Fruit fly (Drosophila melanogaster) whole organism, embryonic: ENCODE data around the gene UbcE2H.

Source experiments
- CG10147 ChIP-seq: fragments of 200-800 bp; sonication (Bioruptor generic); optimal IDR thresholded peaks from 2 replicates; lab custom pipeline; 2019; ENCODE audit warnings: missing biosample characterization, mild to moderate bottlenecking, missing genetic modification characterization, moderate library complexity
- CG10209 ChIP-seq: fragments of 200-800 bp; sonication (Bioruptor generic); optimal IDR thresholded peaks from 3 replicates; lab custom pipeline; 2017; ENCODE audit warnings: missing biosample characterization, mild to moderate bottlenecking, missing genetic modification characterization, missing genetic modification reagents
- CG10366 ChIP-seq: fragments of 200-800 bp; sonication (Bioruptor generic); IDR thresholded peaks from 2 replicates; pipeline ENCODE4 v1.3.6; 2022; ENCODE audit warnings: missing biosample characterization, missing genetic modification characterization
- CG10431 ChIP-seq: fragments of 200-800 bp; sonication (Bioruptor generic); optimal IDR thresholded peaks from 3 replicates; lab custom pipeline; 2018; ENCODE audit warnings: missing biosample characterization, mild to moderate bottlenecking, missing genetic modification characterization
- CG11247 ChIP-seq: fragments of 200-800 bp; sonication (Bioruptor generic); IDR thresholded peaks from 2 replicates; pipeline ENCODE4 v1.3.6; 2022; ENCODE audit warnings: missing biosample characterization, missing genetic modification characterization
- CG12155 ChIP-seq: fragments of 200-800 bp; sonication (Bioruptor generic); optimal IDR thresholded peaks from 3 replicates; lab custom pipeline; 2016; ENCODE audit warnings: missing biosample characterization, missing genetic modification characterization
- CG12744 ChIP-seq: fragments of 200-800 bp; sonication (Bioruptor generic); optimal IDR thresholded peaks from 2 replicates; lab custom pipeline; 2016; ENCODE audit warnings: missing biosample characterization, missing genetic modification characterization
- CG14667 ChIP-seq: fragments of 200-800 bp; sonication (Bioruptor generic); IDR thresholded peaks from 2 replicates; pipeline ENCODE4 v1.3.6; 2022; ENCODE audit warnings: missing biosample characterization, missing genetic modification characterization
- CG17186 ChIP-seq: fragments of 200-800 bp; sonication (Bioruptor generic); optimal IDR thresholded peaks from 3 replicates; lab custom pipeline; 2017; ENCODE audit warnings: missing biosample characterization, missing genetic modification reagents, missing genetic modification characterization
- CG2199 ChIP-seq: fragments of 200-800 bp; sonication (Bioruptor generic); IDR thresholded peaks from 3 replicates; pipeline ENCODE4 v1.3.6; 2022; ENCODE audit warnings: missing biosample characterization, missing genetic modification characterization
- CG3281 ChIP-seq: fragments of 200-800 bp; sonication (Bioruptor generic); optimal IDR thresholded peaks from 3 replicates; lab custom pipeline; 2017; ENCODE audit warnings: missing biosample characterization, mild to moderate bottlenecking, missing genetic modification characterization
- CG4360 ChIP-seq: fragments of 200-800 bp; sonication (Bioruptor generic); IDR thresholded peaks from 2 replicates; pipeline ENCODE4 v1.3.6; 2022; ENCODE audit warnings: missing biosample characterization, missing genetic modification characterization
- CG4854 ChIP-seq: fragments of 200-800 bp; sonication (Bioruptor generic); optimal IDR thresholded peaks from 2 replicates; lab custom pipeline; 2016; ENCODE audit warnings: missing biosample characterization, missing genetic modification characterization, inconsistent platforms
- CG6654 ChIP-seq: fragments of 200-800 bp; sonication (Bioruptor generic); optimal IDR thresholded peaks from 2 replicates; lab custom pipeline; 2017; ENCODE audit warnings: missing biosample characterization, mild to moderate bottlenecking, missing genetic modification characterization
- CG7271 ChIP-seq: fragments of 200-800 bp; sonication (Bioruptor generic); optimal IDR thresholded peaks from 2 replicates; lab custom pipeline; 2018; ENCODE audit warnings: missing biosample characterization, mild to moderate bottlenecking, missing genetic modification characterization, moderate library complexity
- CG9215 ChIP-seq: fragments of 200-800 bp; sonication (Bioruptor generic); IDR thresholded peaks from 2 replicates; pipeline ENCODE4 v1.3.6; 2022; ENCODE audit warnings: missing biosample characterization, missing genetic modification characterization
- CG9727 ChIP-seq: fragments of 200-800 bp; sonication (Bioruptor generic); optimal IDR thresholded peaks from 3 replicates; lab custom pipeline; 2017; ENCODE audit warnings: missing biosample characterization, mild to moderate bottlenecking, missing genetic modification characterization
- CoRest ChIP-seq: fragments of 200-800 bp; sonication (Bioruptor generic); optimal IDR thresholded peaks from 3 replicates; lab custom pipeline; 2018; ENCODE audit warnings: missing biosample characterization, mild to moderate bottlenecking, missing genetic modification characterization, moderate library complexity
- Dll ChIP-seq: fragments of 200-800 bp; sonication (Bioruptor generic); IDR thresholded peaks from 4 replicates; pipeline ENCODE4 v1.3.6; 2022; ENCODE audit warnings: missing biosample characterization, missing genetic modification characterization; ENCODE audit not compliant: partially characterized antibody
- Doc2 ChIP-seq: fragments of 200-800 bp; sonication (Bioruptor generic); IDR thresholded peaks from 2 replicates; pipeline ENCODE4 v1.3.6; 2022; ENCODE audit warnings: missing biosample characterization, missing genetic modification characterization
- Dref ChIP-seq: fragments of 200-800 bp; sonication (Bioruptor generic); IDR thresholded peaks from 2 replicates; pipeline ENCODE4 v1.3.6; 2022; ENCODE audit warnings: missing biosample characterization, missing genetic modification characterization
- H2.0 ChIP-seq: fragments of 200-800 bp; sonication (Bioruptor generic); IDR thresholded peaks from 2 replicates; pipeline ENCODE4 v1.3.6; 2022; ENCODE audit warnings: missing biosample characterization, missing genetic modification characterization
- Hand ChIP-seq: fragments of 200-800 bp; sonication (Bioruptor generic); optimal IDR thresholded peaks from 2 replicates; lab custom pipeline; 2017; ENCODE audit warnings: mild to moderate bottlenecking, missing biosample characterization, missing genetic modification reagents, missing genetic modification characterization
- Hmr ChIP-seq: fragments of 200-800 bp; sonication (Bioruptor generic); optimal IDR thresholded peaks from 3 replicates; lab custom pipeline; 2017; ENCODE audit warnings: mild to moderate bottlenecking, missing biosample characterization, missing genetic modification reagents, missing genetic modification characterization
- Nf-YB ChIP-seq: fragments of 200-800 bp; sonication (Bioruptor generic); optimal IDR thresholded peaks from 3 replicates; lab custom pipeline; 2019; ENCODE audit warnings: missing biosample characterization, mild to moderate bottlenecking, missing genetic modification characterization, moderate library complexity
- Poxn ChIP-seq: fragments of 200-800 bp; sonication (Bioruptor generic); IDR thresholded peaks from 2 replicates; pipeline ENCODE4 v1.3.6; 2022; ENCODE audit warnings: missing biosample characterization, missing genetic modification characterization
- Vsx1 ChIP-seq: fragments of 200-800 bp; sonication (Bioruptor generic); optimal IDR thresholded peaks from 2 replicates; lab custom pipeline; 2017; ENCODE audit warnings: missing biosample characterization, mild to moderate bottlenecking, missing genetic modification characterization, missing genetic modification reagents
- bbx ChIP-seq: fragments of 200-800 bp; sonication (Bioruptor generic); IDR thresholded peaks from 2 replicates; pipeline ENCODE4 v1.3.6; 2022; ENCODE audit warnings: missing biosample characterization, missing genetic modification characterization; ENCODE audit not compliant: partially characterized antibody
- da ChIP-seq: fragments of 200-800 bp; sonication (Bioruptor generic); optimal IDR thresholded peaks from 2 replicates; lab custom pipeline; 2016; ENCODE audit warnings: missing biosample characterization, missing genetic modification characterization
- dan ChIP-seq: fragments of 200-800 bp; sonication (Bioruptor generic); IDR thresholded peaks from 2 replicates; pipeline ENCODE4 v1.3.6; 2022; ENCODE audit warnings: missing biosample characterization, missing genetic modification characterization
- dimm ChIP-seq: fragments of 200-800 bp; sonication (Bioruptor generic); IDR thresholded peaks from 2 replicates; pipeline ENCODE4 v1.3.6; 2022; ENCODE audit warnings: missing biosample characterization, missing genetic modification characterization
- ems ChIP-seq: fragments of 200-800 bp; sonication (Bioruptor generic); optimal IDR thresholded peaks from 3 replicates; lab custom pipeline; 2016; ENCODE audit warnings: missing biosample characterization, missing genetic modification characterization
- gfzf ChIP-seq: fragments of 200-800 bp; sonication (Bioruptor generic); optimal IDR thresholded peaks from 2 replicates; lab custom pipeline; 2016; ENCODE audit warnings: missing biosample characterization, mild to moderate bottlenecking, missing genetic modification characterization, moderate library complexity
- gro ChIP-seq: fragments of 200-800 bp; sonication (Bioruptor generic); optimal IDR thresholded peaks from 2 replicates; lab custom pipeline; 2016; ENCODE audit warnings: missing biosample characterization, missing genetic modification characterization
- ham ChIP-seq: fragments of 200-800 bp; sonication (Bioruptor generic); IDR thresholded peaks from 2 replicates; pipeline ENCODE4 v1.3.6; 2022; ENCODE audit warnings: missing biosample characterization, missing genetic modification characterization
- her ChIP-seq: fragments of 200-800 bp; sonication (Bioruptor generic); optimal IDR thresholded peaks from 2 replicates; lab custom pipeline; 2016; ENCODE audit warnings: missing biosample characterization, missing genetic modification characterization
- jigr1 ChIP-seq: fragments of 200-800 bp; sonication (Bioruptor generic); IDR thresholded peaks from 3 replicates; pipeline ENCODE4 v1.3.6; 2022; ENCODE audit warnings: missing biosample characterization, missing genetic modification characterization
- kni ChIP-seq: fragments of 200-800 bp; sonication (Bioruptor generic); optimal IDR thresholded peaks from 3 replicates; lab custom pipeline; 2017; ENCODE audit warnings: mild to moderate bottlenecking, missing biosample characterization, missing genetic modification reagents, missing genetic modification characterization
- lbe ChIP-seq: fragments of 200-800 bp; sonication (Bioruptor generic); optimal IDR thresholded peaks from 2 replicates; lab custom pipeline; 2016; ENCODE audit warnings: missing biosample characterization, mild to moderate bottlenecking, missing genetic modification characterization
- oc ChIP-seq: fragments of 200-800 bp; sonication (Bioruptor generic); optimal IDR thresholded peaks from 2 replicates; lab custom pipeline; 2018; ENCODE audit warnings: missing biosample characterization, mild to moderate bottlenecking, missing genetic modification characterization, moderate library complexity
- odd ChIP-seq: fragments of 200-800 bp; sonication (Bioruptor generic); optimal IDR thresholded peaks from 2 replicates; lab custom pipeline; 2017; ENCODE audit warnings: missing biosample characterization, mild to moderate bottlenecking, missing genetic modification characterization
- pita ChIP-seq: fragments of 200-800 bp; sonication (Bioruptor generic); optimal IDR thresholded peaks from 2 replicates; lab custom pipeline; 2017; ENCODE audit warnings: missing biosample characterization, mild to moderate bottlenecking, missing genetic modification characterization
- pros ChIP-seq: fragments of 200-800 bp; sonication (Bioruptor generic); optimal IDR thresholded peaks from 3 replicates; lab custom pipeline; 2019; ENCODE audit warnings: missing biosample characterization, mild to moderate bottlenecking, missing genetic modification characterization, moderate library complexity
- ranshi ChIP-seq: fragments of 200-800 bp; sonication (Bioruptor generic); IDR thresholded peaks from 2 replicates; pipeline ENCODE4 v1.3.6; 2022; ENCODE audit warnings: missing biosample characterization, missing genetic modification characterization
- schlank ChIP-seq: fragments of 200-800 bp; sonication (Bioruptor generic); optimal IDR thresholded peaks from 2 replicates; lab custom pipeline; 2018; ENCODE audit warnings: missing biosample characterization, mild to moderate bottlenecking, missing genetic modification characterization
- sens ChIP-seq: fragments of 200-800 bp; sonication (Bioruptor generic); peaks from one replicate; lab custom pipeline; 2016; ENCODE audit warnings: missing biosample characterization, missing genetic modification characterization
- seq ChIP-seq: fragments of 200-800 bp; sonication (Bioruptor generic); IDR thresholded peaks from 2 replicates; pipeline ENCODE4 v1.3.6; 2022; ENCODE audit warnings: missing biosample characterization, missing genetic modification characterization
- sima ChIP-seq: fragments of 200-800 bp; sonication (Bioruptor generic); optimal IDR thresholded peaks from 2 replicates; lab custom pipeline; 2016; ENCODE audit warnings: missing biosample characterization, missing genetic modification characterization
- sisA ChIP-seq: fragments of 200-800 bp; sonication (Bioruptor generic); IDR thresholded peaks from 2 replicates; pipeline ENCODE4 v1.3.6; 2022; ENCODE audit warnings: missing biosample characterization, missing genetic modification characterization
- sug ChIP-seq: fragments of 200-800 bp; optimal IDR thresholded peaks from 2 replicates; lab custom pipeline; 2019; ENCODE audit warnings: missing biosample characterization, mild to moderate bottlenecking, missing genetic modification characterization, moderate library complexity
- tin ChIP-seq: fragments of 200-800 bp; sonication (Bioruptor generic); optimal IDR thresholded peaks from 3 replicates; lab custom pipeline; 2016; ENCODE audit warnings: missing biosample characterization, missing genetic modification characterization
- tx ChIP-seq: fragments of 200-800 bp; sonication (Bioruptor generic); optimal IDR thresholded peaks from 2 replicates; lab custom pipeline; 2016; ENCODE audit warnings: missing biosample characterization, missing genetic modification characterization

UbcE2H gene

DNA sequence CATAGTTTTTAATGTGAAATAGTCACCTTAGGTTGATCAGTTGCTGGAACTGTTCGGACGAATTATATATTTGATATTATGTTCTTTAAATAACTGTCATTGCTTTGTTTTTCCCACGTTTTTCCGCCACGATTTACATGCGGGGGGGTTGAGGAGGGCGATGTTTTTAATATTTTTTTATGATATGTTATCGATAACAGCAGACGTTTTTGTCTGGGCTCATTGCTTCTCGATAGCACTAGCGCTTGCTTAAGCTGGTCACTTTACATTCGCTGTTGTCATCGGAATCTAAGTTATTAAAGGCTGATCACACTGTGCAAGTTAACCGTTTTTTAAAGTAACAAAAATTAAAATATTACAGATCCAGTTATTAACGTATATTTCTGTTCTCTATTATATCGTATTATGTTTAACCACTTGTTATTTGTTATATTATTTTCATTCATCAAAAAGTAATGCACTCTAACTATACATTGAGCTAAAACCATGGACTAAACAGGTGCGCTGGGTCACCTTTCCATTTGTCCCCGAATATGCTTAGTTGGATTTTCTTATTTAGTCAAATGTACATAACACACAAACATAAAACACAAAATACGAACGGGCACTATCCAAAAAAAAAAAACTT, 18.4 kb downstream of the UbcE2H start, which contains the start of the genes Upf2 and CG1571 (continued):
- TF ChIP-seq CG4360 (GFP tag; lab: Robert Waterston, UW) (no peak), Nf-YB (GFP tag; lab: Kevin White, UChicago) (no peak), gro (GFP tag; lab: Kevin White, UChicago) (peak; percentile 4), CG10147 (GFP tag; lab: Kevin White, UChicago) (no peak), CG11247 (GFP tag; lab: Robert Waterston, UW) (no peak), CG4854 (GFP tag; lab: Kevin White, UChicago) (no peak), Hmr (GFP tag; lab: Kevin White, UChicago) (no peak), kni (no peak), CG3281 (GFP tag; lab: Kevin White, UChicago) (no peak), CG17186 (GFP tag; lab: Kevin White, UChicago) (peak; percentile 3), pros (GFP tag; lab: Kevin White, UChicago) (no peak), sisA (GFP tag; lab: Robert Waterston, UW) (no peak), CG10209 (no peak), ranshi (GFP tag; lab: Robert Waterston, UW) (no peak), ems (GFP tag; lab: Kevin White, UChicago) (peak; percentile 3), pita (no peak), CG9215 (no peak), CG12155 (no peak), H2.0 (GFP tag; lab: Robert Waterston, UW) (no peak), CG9727 (GFP tag; lab: Kevin White, UChicago) (no peak), ham (no peak), schlank (tag; lab: Kevin White, UChicago) (no peak), dan (no peak), sens (peak; percentile 76), Poxn (GFP tag; lab: Robert Waterston, UW) (no peak), CoRest (no peak), sug (tag; lab: Kevin White, UChicago) (no peak), lbe (GFP tag; lab: Kevin White, UChicago) (no peak), tx (GFP tag; lab: Kevin White, UChicago) (no peak), CG12744 (GFP tag; lab: Kevin White, UChicago) (no peak), dimm (no peak), sima (GFP tag; lab: Kevin White, UChicago) (no peak), CG7271 (tag; lab: Kevin White, UChicago) (no peak), CG2199 (GFP tag; lab: Robert Waterston, UW) (no peak), tin (GFP tag; lab: Kevin White, UChicago) (no peak), da (GFP tag; lab: Kevin White, UChicago) (no peak), seq (no peak), Hand (GFP tag; lab: Kevin White, UChicago) (no peak), oc (tag; lab: Kevin White, UChicago) (no peak), her (GFP tag; lab: Kevin White, UChicago) (no peak), CG10366 (no peak), CG6654 (GFP tag; lab: Kevin White, UChicago) (no peak), odd (GFP tag; lab: Kevin White, UChicago) (no peak), CG14667 (GFP tag; lab: Robert Waterston, UW) (no peak), Dll (GFP tag; lab: Robert Waterston, UW) (peak; percentile 68; the same call in 2 of the 4 replicates), bbx (GFP tag; lab: Robert Waterston, UW) (peak; percentile 79), gfzf (GFP tag; lab: Kevin White, UChicago) (peak; percentile 85), jigr1 (GFP tag; lab: Robert Waterston, UW) (no peak), Doc2 (no peak), Dref (GFP tag; lab: Robert Waterston, UW) (peak; percentile 94), CG10431 (GFP tag; lab: Kevin White, UChicago) (peak; percentile 78), Vsx1 (GFP tag; lab: Kevin White, UChicago) (no peak)
